Worm (Caenorhabditis elegans) whole organism, L4 larva: ENCODE results near the gene srm-2.

ENCODE experiments used
- R02D3.7 ChIP-seq: fragments of 150-350 bp; sonication (generic microtip); optimal IDR thresholded peaks from 3 replicates; lab custom pipeline; 2014; ENCODE audit warnings: missing biosample characterization, missing genetic modification characterization
- ama-1 ChIP-seq: fragments of 150-350 bp; optimal IDR thresholded peaks from 2 replicates; lab custom pipeline; 2014; ENCODE audit warnings: inconsistent platforms, mixed read lengths
- daf-8 ChIP-seq: fragments of 200-800 bp; sonication (Bioruptor generic); IDR thresholded peaks from 2 replicates; pipeline ENCODE4 v1.3.6; 2022; ENCODE audit warnings: missing genetic modification characterization, missing compliant biosample characterization
- dpl-1 ChIP-seq: fragments of 150-350 bp; optimal IDR thresholded peaks from 2 replicates; lab custom pipeline; 2014; ENCODE audit warnings: missing biosample characterization, missing genetic modification reagents, missing genetic modification characterization
- egl-43 ChIP-seq: fragments of 200-800 bp; sonication (Bioruptor generic); IDR thresholded peaks from 2 replicates; pipeline ENCODE4 v1.3.6; 2022; ENCODE audit warnings: missing genetic modification reagents, missing genetic modification characterization, missing compliant biosample characterization
- lin-15B ChIP-seq: fragments of 150-350 bp; sonication (generic microtip); optimal IDR thresholded peaks from 3 replicates; lab custom pipeline; 2014; ENCODE audit warnings: missing biosample characterization, missing genetic modification characterization
- nhr-77 ChIP-seq: fragments of 150-350 bp; optimal IDR thresholded peaks from 2 replicates; lab custom pipeline; 2014; ENCODE audit warnings: missing biosample characterization, missing genetic modification characterization
- pha-4 ChIP-seq, 2 experiments: fragments of 150-350 bp in 1 of 2; fragments of 200-800 bp in 1 of 2; sonication (Bioruptor generic) in 1 of 2; IDR thresholded peaks in 1 of 2; optimal IDR thresholded peaks in 1 of 2; 2 replicates each; pipeline versions ENCODE4 v1.3.6 to Lab custom; 2014 to 2022; ENCODE audit warnings: missing genetic modification characterization in 2 of 2, missing genetic modification reagents in 2 of 2, missing biosample characterization in 1 of 2, missing compliant biosample characterization in 1 of 2
- pqm-1 ChIP-seq: sonication (generic microtip); optimal IDR thresholded peaks from 2 replicates; lab custom pipeline; 2017; ENCODE audit warnings: missing biosample characterization, missing genetic modification characterization
- snpc-4 ChIP-seq: fragments of 150-350 bp; optimal IDR thresholded peaks from 2 replicates; lab custom pipeline; 2014; ENCODE audit warnings: missing biosample characterization, missing genetic modification characterization
- unc-39 ChIP-seq: sonication (generic microtip); optimal IDR thresholded peaks from 2 replicates; lab custom pipeline; 2017; ENCODE audit warnings: missing biosample characterization, missing genetic modification characterization
- zip-2 ChIP-seq: fragments of 150-350 bp; optimal IDR thresholded peaks from 2 replicates; lab custom pipeline; 2014; ENCODE audit warnings: missing biosample characterization, missing genetic modification characterization

- TF ChIP-seq lin-15B (no peak), zip-2 (no peak), unc-39 (tag; lab: Kevin White, UChicago) (no peak), ama-1 (lab: Kevin White, UChicago) (no peak), pqm-1 (tag; lab: Kevin White, UChicago) (no peak), nhr-77 (tag; lab: Kevin White, UChicago) (no peak), R02D3.7 (tag; lab: Kevin White, UChicago) (no peak), pha-4 (GFP tag; IDR thresholded peaks at IDR 0.05; lab: Robert Waterston, UW) (no peak), pha-4 (tag; optimal IDR thresholded peaks at IDR 0.05; lab: Kevin White, UChicago) (no peak), snpc-4 (no peak), egl-43 (GFP tag; lab: Robert Waterston, UW) (no peak), dpl-1 (no peak), daf-8 (GFP tag; lab: Robert Waterston, UW) (no peak)
These were observed 20.5 kb downstream of the srm-2 start, which contains the start of the genes best-6 and C09B9.2 for ce11 chrIV:5028978-5029377.
